Worm (Caenorhabditis elegans) whole organism, L1 larva: ENCODE measurements around the gene Y45G5AM.5.

Experiments
- alr-1 ChIP-seq: fragments of 200-800 bp; sonication (Bioruptor generic); optimal IDR thresholded peaks from 2 replicates; lab custom pipeline; 2018; ENCODE audit warnings: borderline replicate concordance, mild to moderate bottlenecking, missing genetic modification characterization, missing compliant biosample characterization
- ama-1 ChIP-seq: fragments of 150-350 bp; optimal IDR thresholded peaks from 2 replicates; lab custom pipeline; 2014
- ceh-63 ChIP-seq: fragments of 200-800 bp; sonication (Bioruptor generic); optimal IDR thresholded peaks from 2 replicates; lab custom pipeline; 2018; ENCODE audit warnings: mild to moderate bottlenecking, missing genetic modification characterization, missing compliant biosample characterization
- ceh-88 ChIP-seq: fragments of 200-800 bp; sonication (Bioruptor generic); IDR thresholded peaks from 2 replicates; pipeline ENCODE4 v1.3.6; 2022; ENCODE audit warnings: missing genetic modification characterization, missing compliant biosample characterization
- dsc-1 ChIP-seq: sonication (generic microtip); optimal IDR thresholded peaks from 2 replicates; lab custom pipeline; 2016; ENCODE audit warnings: mild to moderate bottlenecking, missing genetic modification characterization, missing compliant biosample characterization
- elt-3 ChIP-seq, 6 experiments: fragments of 150-350 bp in 1 of 6; sonication (generic microtip); optimal IDR thresholded peaks; 2 replicates each; lab custom pipeline; 2017 to 2018; ENCODE audit warnings: missing biosample characterization in 6 of 6, missing genetic modification characterization in 6 of 6, inconsistent platforms in 1 of 6
- nhr-90 ChIP-seq: sonication (generic microtip); optimal IDR thresholded peaks from 2 replicates; lab custom pipeline; 2016; ENCODE audit warnings: mild to moderate bottlenecking, missing genetic modification characterization, missing compliant biosample characterization; ENCODE audit not compliant: poor library complexity
- pqm-1 ChIP-seq: sonication (generic microtip); optimal IDR thresholded peaks from 3 replicates; lab custom pipeline; 2017; ENCODE audit warnings: missing biosample characterization, missing genetic modification characterization
- skn-1 ChIP-seq: fragments of 150-350 bp; optimal IDR thresholded peaks from 2 replicates; lab custom pipeline; 2014; ENCODE audit warnings: missing biosample characterization, missing genetic modification characterization
- unc-98 ChIP-seq: fragments of 200-800 bp; sonication (Bioruptor generic); IDR thresholded peaks from 2 replicates; pipeline ENCODE4 v1.3.6; 2022; ENCODE audit warnings: missing genetic modification characterization, missing compliant biosample characterization

ce11 chrV:4134728-4135127, 25.5 kb upstream of the Y45G5AM.5 start, which contains the start of gene lgc-1:
- TF ChIP-seq skn-1 (tag; lab: Kevin White, UChicago) (no peak), ama-1 (lab: Kevin White, UChicago) (no peak), dsc-1 (no peak), unc-98 (no peak), ceh-63 (GFP tag; lab: Kevin White, UChicago) (no peak), elt-3 (tag; optimal IDR thresholded peaks at IDR 0.05; lab: Kevin White, UChicago) (no peak), ceh-88 (no peak), pqm-1 (no peak), alr-1 (no peak), nhr-90 (tag; lab: Kevin White, UChicago) (no peak)
